Fruit fly (Drosophila melanogaster) whole organism, embryonic: Measurements from ENCODE around the gene SREBP.

ENCODE experiments used
- CG11696 ChIP-seq: fragments of 200-800 bp; sonication (Bioruptor generic); IDR thresholded peaks from 2 replicates; pipeline ENCODE4 v1.3.6; 2022; ENCODE audit warnings: missing biosample characterization, missing genetic modification characterization
- CG14710 ChIP-seq: fragments of 200-800 bp; sonication (Bioruptor generic); optimal IDR thresholded peaks from 3 replicates; lab custom pipeline; 2019; ENCODE audit warnings: missing biosample characterization, mild to moderate bottlenecking, missing genetic modification characterization, moderate library complexity
- CG4617 ChIP-seq: fragments of 200-800 bp; sonication (Bioruptor generic); optimal IDR thresholded peaks from 3 replicates; lab custom pipeline; 2016; ENCODE audit warnings: missing biosample characterization, missing genetic modification characterization, borderline replicate concordance
- CG8924 ChIP-seq: fragments of 200-800 bp; optimal IDR thresholded peaks from 3 replicates; lab custom pipeline; 2019; ENCODE audit warnings: missing biosample characterization, mild to moderate bottlenecking, missing genetic modification characterization, moderate library complexity
- Fer1 ChIP-seq: fragments of 200-800 bp; sonication (Bioruptor generic); optimal IDR thresholded peaks from 2 replicates; lab custom pipeline; 2017; ENCODE audit warnings: missing biosample characterization, mild to moderate bottlenecking, missing genetic modification characterization
- Jarid2 ChIP-seq: fragments of 200-800 bp; sonication (Bioruptor generic); optimal IDR thresholded peaks from 3 replicates; lab custom pipeline; 2017; ENCODE audit warnings: mild to moderate bottlenecking, missing biosample characterization, missing genetic modification reagents, missing genetic modification characterization
- Lim3 ChIP-seq: fragments of 200-800 bp; sonication (Bioruptor generic); IDR thresholded peaks from 2 replicates; pipeline ENCODE4 v1.3.6; 2022; ENCODE audit warnings: missing biosample characterization, missing genetic modification characterization
- Meics ChIP-seq: fragments of 200-800 bp; sonication (Bioruptor generic); optimal IDR thresholded peaks from 2 replicates; lab custom pipeline; 2017; ENCODE audit warnings: missing biosample characterization, mild to moderate bottlenecking, missing genetic modification characterization
- Nf-YA ChIP-seq: fragments of 200-800 bp; sonication (Bioruptor generic); IDR thresholded peaks from 2 replicates; pipeline ENCODE4 v1.3.6; 2022; ENCODE audit warnings: missing biosample characterization, missing genetic modification characterization
- gcm ChIP-seq: fragments of 200-800 bp; sonication (Bioruptor generic); optimal IDR thresholded peaks from 2 replicates; lab custom pipeline; 2019; ENCODE audit warnings: missing biosample characterization, mild to moderate bottlenecking, missing genetic modification characterization, moderate library complexity
- lbe ChIP-seq: fragments of 200-800 bp; sonication (Bioruptor generic); optimal IDR thresholded peaks from 2 replicates; lab custom pipeline; 2016; ENCODE audit warnings: missing biosample characterization, mild to moderate bottlenecking, missing genetic modification characterization
- otp ChIP-seq: fragments of 200-800 bp; sonication (Bioruptor generic); IDR thresholded peaks from 3 replicates; pipeline ENCODE4, ENCODE4 v1.3.6; 2022; ENCODE audit warnings: missing biosample characterization, missing genetic modification characterization
- pnt ChIP-seq: fragments of 200-800 bp; sonication (Bioruptor generic); optimal IDR thresholded peaks from 3 replicates; lab custom pipeline; 2016; ENCODE audit warnings: missing biosample characterization, missing genetic modification characterization
- toy ChIP-seq: fragments of 200-800 bp; sonication (Bioruptor generic); IDR thresholded peaks from 2 replicates; pipeline ENCODE4 v1.3.6; 2022; ENCODE audit warnings: missing biosample characterization, missing genetic modification characterization

dm6 chr3L:19807103-19807502 is 13.4 kb downstream of the SREBP start, which contains the start of the genes CG14104 and Kap-alpha1:
- peak; percentile 7 for TF ChIP-seq Fer1
- TF ChIP-seq toy (GFP tag; lab: Robert Waterston, UW): no peak
- no peak for TF ChIP-seq lbe (GFP tag; lab: Kevin White, UChicago)
- no peak for TF ChIP-seq Jarid2 (GFP tag; lab: Kevin White, UChicago)
- TF ChIP-seq CG4617 (GFP tag; lab: Kevin White, UChicago): peak; percentile 72
- no peak for TF ChIP-seq Lim3 (GFP tag; lab: Robert Waterston, UW)
- no peak for TF ChIP-seq Meics
- TF ChIP-seq CG11696 (GFP tag; lab: Robert Waterston, UW): no peak
- peak; percentile 13 for TF ChIP-seq CG14710 (tag; lab: Kevin White, UChicago)
- TF ChIP-seq otp: no peak
- TF ChIP-seq CG8924 (tag; lab: Kevin White, UChicago): no peak
- TF ChIP-seq gcm (GFP tag; lab: Kevin White, UChicago): peak; percentile 63
- TF ChIP-seq pnt (GFP tag; lab: Kevin White, UChicago): no peak
- no peak for TF ChIP-seq Nf-YA (GFP tag; lab: Robert Waterston, UW)
